Fruit fly (Drosophila melanogaster) whole organism, embryonic: ENCODE data around the gene Uggt.

Experiments used
- Atf6 ChIP-seq: fragments of 200-800 bp; sonication (Bioruptor generic); IDR thresholded peaks from 2 replicates; pipeline ENCODE4 v1.3.6; 2022; ENCODE audit warnings: missing biosample characterization, missing genetic modification characterization
- Awh ChIP-seq: fragments of 200-800 bp; sonication (Bioruptor generic); IDR thresholded peaks from 2 replicates; pipeline ENCODE4, ENCODE4 v1.3.6; 2022; ENCODE audit warnings: missing biosample characterization, missing genetic modification characterization
- CG10267 ChIP-seq: fragments of 200-800 bp; sonication (Bioruptor generic); optimal IDR thresholded peaks from 2 replicates; lab custom pipeline; 2018; ENCODE audit warnings: missing biosample characterization, mild to moderate bottlenecking, missing genetic modification characterization, moderate library complexity
- CG10654 ChIP-seq: fragments of 200-800 bp; sonication (Bioruptor generic); optimal IDR thresholded peaks from 2 replicates; lab custom pipeline; 2016; ENCODE audit warnings: missing biosample characterization, missing genetic modification characterization
- CG11695 ChIP-seq: fragments of 200-800 bp; sonication (Bioruptor generic); IDR thresholded peaks from 3 replicates; pipeline ENCODE4 v1.3.6; 2022; ENCODE audit warnings: missing biosample characterization, missing genetic modification characterization
- CG12391 ChIP-seq: fragments of 200-800 bp; sonication (Bioruptor generic); optimal IDR thresholded peaks from 3 replicates; lab custom pipeline; 2018; ENCODE audit warnings: missing biosample characterization, mild to moderate bottlenecking, missing genetic modification characterization, moderate library complexity
- CG13775 ChIP-seq: fragments of 200-800 bp; sonication (Bioruptor generic); optimal IDR thresholded peaks from 3 replicates; lab custom pipeline; 2017; ENCODE audit warnings: missing biosample characterization, mild to moderate bottlenecking, missing genetic modification characterization
- CG15269 ChIP-seq: fragments of 200-800 bp; sonication (Bioruptor generic); optimal IDR thresholded peaks from 2 replicates; lab custom pipeline; 2018; ENCODE audit warnings: missing biosample characterization, mild to moderate bottlenecking, missing genetic modification characterization, moderate library complexity
- CG15601 ChIP-seq: fragments of 200-800 bp; sonication (Bioruptor generic); optimal IDR thresholded peaks from 3 replicates; lab custom pipeline; 2019; ENCODE audit warnings: missing biosample characterization, mild to moderate bottlenecking, missing genetic modification characterization, moderate library complexity
- CG1647 ChIP-seq: fragments of 200-800 bp; sonication (Bioruptor generic); optimal IDR thresholded peaks from 3 replicates; lab custom pipeline; 2016; ENCODE audit warnings: missing biosample characterization, missing genetic modification characterization
- CG17361 ChIP-seq: fragments of 200-800 bp; sonication (Bioruptor generic); IDR thresholded peaks from 3 replicates; pipeline ENCODE4 v1.3.6; 2022; ENCODE audit warnings: missing biosample characterization, missing genetic modification characterization
- CG17802 ChIP-seq: fragments of 200-800 bp; sonication (Bioruptor generic); optimal IDR thresholded peaks from 2 replicates; lab custom pipeline; 2018; ENCODE audit warnings: missing biosample characterization, mild to moderate bottlenecking, missing genetic modification characterization, moderate library complexity
- CG32532 ChIP-seq: fragments of 200-800 bp; sonication (Bioruptor generic); IDR thresholded peaks from 2 replicates; pipeline ENCODE4 v1.3.6; 2022; ENCODE audit warnings: missing biosample characterization, missing genetic modification characterization
- CG34224 ChIP-seq: fragments of 200-800 bp; sonication (Bioruptor generic); IDR thresholded peaks from 3 replicates; pipeline ENCODE4 v1.3.6; 2022; ENCODE audit warnings: missing biosample characterization, missing genetic modification characterization; ENCODE audit not compliant: partially characterized antibody
- CG43689 ChIP-seq: fragments of 200-800 bp; sonication (Bioruptor generic); IDR thresholded peaks from 2 replicates; pipeline ENCODE4 v1.3.6; 2022; ENCODE audit warnings: missing biosample characterization, missing genetic modification characterization
- CG6175 ChIP-seq: fragments of 200-800 bp; sonication (Bioruptor generic); IDR thresholded peaks from 3 replicates; pipeline ENCODE4 v1.3.6; 2022; ENCODE audit warnings: missing biosample characterization, missing genetic modification characterization
- CG7786 ChIP-seq: fragments of 200-800 bp; sonication (Bioruptor generic); optimal IDR thresholded peaks from 2 replicates; lab custom pipeline; 2016; ENCODE audit warnings: missing biosample characterization, missing genetic modification characterization
- CG9437 ChIP-seq: fragments of 200-800 bp; sonication (Bioruptor generic); optimal IDR thresholded peaks from 2 replicates; lab custom pipeline; 2018; ENCODE audit warnings: missing biosample characterization, mild to moderate bottlenecking, missing genetic modification characterization
- CG9876 ChIP-seq: fragments of 200-800 bp; sonication (Bioruptor generic); optimal IDR thresholded peaks from 2 replicates; lab custom pipeline; 2016; ENCODE audit warnings: missing biosample characterization, missing genetic modification characterization
- CG9932 ChIP-seq: fragments of 200-800 bp; sonication (Bioruptor generic); IDR thresholded peaks from 2 replicates; pipeline ENCODE4 v1.3.6; 2022; ENCODE audit warnings: missing biosample characterization, missing genetic modification characterization
- Camta ChIP-seq: fragments of 200-800 bp; sonication (Bioruptor generic); optimal IDR thresholded peaks from 2 replicates; lab custom pipeline; 2016; ENCODE audit warnings: missing biosample characterization, missing genetic modification characterization
- Dref ChIP-seq: fragments of 200-800 bp; sonication (Bioruptor generic); IDR thresholded peaks from 2 replicates; pipeline ENCODE4 v1.3.6; 2022; ENCODE audit warnings: missing biosample characterization, missing genetic modification characterization
- Drgx ChIP-seq: fragments of 200-800 bp; sonication (Bioruptor generic); IDR thresholded peaks from 2 replicates; pipeline ENCODE4 v1.3.6; 2022; ENCODE audit warnings: missing biosample characterization, missing genetic modification characterization
- H2.0 ChIP-seq: fragments of 200-800 bp; sonication (Bioruptor generic); IDR thresholded peaks from 2 replicates; pipeline ENCODE4 v1.3.6; 2022; ENCODE audit warnings: missing biosample characterization, missing genetic modification characterization
- Hmx ChIP-seq: fragments of 200-800 bp; sonication (Bioruptor generic); optimal IDR thresholded peaks from 2 replicates; lab custom pipeline; 2016; ENCODE audit warnings: missing biosample characterization, missing genetic modification characterization
- Hr78 ChIP-seq, 2 experiments: fragments of 200-800 bp in 1 of 2; fragments of >200 bp in 1 of 2; sonication (Bioruptor generic) in 1 of 2; optimal IDR thresholded peaks; 2 replicates each; lab custom pipeline; 2017 to 2019; ENCODE audit warnings: missing biosample characterization in 2 of 2, missing genetic modification characterization in 2 of 2, mild to moderate bottlenecking in 1 of 2, moderate library complexity in 1 of 2
- Max ChIP-seq: fragments of 200-800 bp; sonication (Bioruptor generic); optimal IDR thresholded peaks from 2 replicates; lab custom pipeline; 2016; ENCODE audit warnings: missing biosample characterization, mild to moderate bottlenecking, missing genetic modification characterization
- Oli ChIP-seq: fragments of 200-800 bp; sonication (Bioruptor generic); optimal IDR thresholded peaks from 2 replicates; lab custom pipeline; 2018; ENCODE audit warnings: missing biosample characterization, mild to moderate bottlenecking, missing genetic modification characterization, moderate library complexity
- bigmax ChIP-seq: fragments of 200-800 bp; sonication (Bioruptor generic); optimal IDR thresholded peaks from 2 replicates; lab custom pipeline; 2018; ENCODE audit warnings: missing biosample characterization, mild to moderate bottlenecking, missing genetic modification characterization
- dmrt99B ChIP-seq: fragments of 200-800 bp; sonication (Bioruptor generic); optimal IDR thresholded peaks from 2 replicates; lab custom pipeline; 2018; ENCODE audit warnings: missing biosample characterization, mild to moderate bottlenecking, missing genetic modification characterization, moderate library complexity
- en ChIP-seq: fragments of 200-800 bp; sonication (Bioruptor generic); optimal IDR thresholded peaks from 2 replicates; lab custom pipeline; 2016; ENCODE audit warnings: missing biosample characterization, missing genetic modification characterization
- eyg ChIP-seq: fragments of 200-800 bp; sonication (Bioruptor generic); optimal IDR thresholded peaks from 3 replicates; lab custom pipeline; 2016; ENCODE audit warnings: missing biosample characterization, missing genetic modification characterization
- fd96Cb ChIP-seq: fragments of 200-800 bp; sonication (Bioruptor generic); optimal IDR thresholded peaks from 2 replicates; lab custom pipeline; 2018; ENCODE audit warnings: missing biosample characterization, mild to moderate bottlenecking, missing genetic modification characterization, moderate library complexity
- gcm ChIP-seq: fragments of 200-800 bp; sonication (Bioruptor generic); optimal IDR thresholded peaks from 2 replicates; lab custom pipeline; 2019; ENCODE audit warnings: missing biosample characterization, mild to moderate bottlenecking, missing genetic modification characterization, moderate library complexity
- gfzf ChIP-seq: fragments of 200-800 bp; sonication (Bioruptor generic); optimal IDR thresholded peaks from 2 replicates; lab custom pipeline; 2016; ENCODE audit warnings: missing biosample characterization, mild to moderate bottlenecking, missing genetic modification characterization, moderate library complexity
- gsb-n ChIP-seq: fragments of 200-800 bp; sonication (Bioruptor generic); optimal IDR thresholded peaks from 3 replicates; lab custom pipeline; 2018; ENCODE audit warnings: missing biosample characterization, mild to moderate bottlenecking, missing genetic modification characterization
- luna ChIP-seq: fragments of 200-800 bp; sonication (Bioruptor generic); optimal IDR thresholded peaks from 2 replicates; lab custom pipeline; 2016; ENCODE audit warnings: missing biosample characterization, missing genetic modification characterization
- nmo ChIP-seq: fragments of 200-800 bp; sonication (Bioruptor generic); optimal IDR thresholded peaks from 2 replicates; lab custom pipeline; 2018; ENCODE audit warnings: missing biosample characterization, mild to moderate bottlenecking, missing genetic modification characterization, moderate library complexity
- nom ChIP-seq: fragments of 200-800 bp; sonication (Bioruptor generic); optimal IDR thresholded peaks from 2 replicates; lab custom pipeline; 2017; ENCODE audit warnings: missing biosample characterization, missing genetic modification characterization, mild to moderate bottlenecking, moderate library complexity, missing genetic modification reagents
- pb ChIP-seq: fragments of 200-800 bp; sonication (Bioruptor generic); optimal IDR thresholded peaks from 3 replicates; lab custom pipeline; 2016; ENCODE audit warnings: missing biosample characterization, missing genetic modification characterization
- psq ChIP-seq: fragments of 200-800 bp; sonication (Bioruptor generic); optimal IDR thresholded peaks from 2 replicates; lab custom pipeline; 2017; ENCODE audit warnings: missing biosample characterization, missing genetic modification characterization
- pum ChIP-seq: fragments of 200-800 bp; sonication (Bioruptor generic); optimal IDR thresholded peaks from 2 replicates; lab custom pipeline; 2016; ENCODE audit warnings: missing biosample characterization, missing genetic modification characterization
- scrt ChIP-seq: fragments of 200-800 bp; sonication (Bioruptor generic); optimal IDR thresholded peaks from 2 replicates; lab custom pipeline; 2018; ENCODE audit warnings: missing biosample characterization, mild to moderate bottlenecking, missing genetic modification characterization, moderate library complexity
- sens-2 ChIP-seq: fragments of 200-800 bp; sonication (Bioruptor generic); IDR thresholded peaks from 2 replicates; pipeline ENCODE4 v1.3.6; 2022; ENCODE audit warnings: missing biosample characterization, missing genetic modification characterization
- tin ChIP-seq: fragments of 200-800 bp; sonication (Bioruptor generic); optimal IDR thresholded peaks from 3 replicates; lab custom pipeline; 2016; ENCODE audit warnings: missing biosample characterization, missing genetic modification characterization
- tll ChIP-seq, 2 experiments: fragments of 200-800 bp in 1 of 2; fragments of >200 bp in 1 of 2; sonication (Bioruptor generic) in 1 of 2; optimal IDR thresholded peaks; 2 replicates each; lab custom pipeline; 2017 to 2019; ENCODE audit warnings: missing biosample characterization in 2 of 2, missing genetic modification characterization in 2 of 2, mild to moderate bottlenecking in 1 of 2, moderate library complexity in 1 of 2
- trh ChIP-seq: fragments of 200-800 bp; sonication (Bioruptor generic); optimal IDR thresholded peaks from 2 replicates; lab custom pipeline; 2016; ENCODE audit warnings: missing biosample characterization, missing genetic modification characterization
- tx ChIP-seq: fragments of 200-800 bp; sonication (Bioruptor generic); optimal IDR thresholded peaks from 2 replicates; lab custom pipeline; 2016; ENCODE audit warnings: missing biosample characterization, missing genetic modification characterization

The Uggt gene

DNA sequence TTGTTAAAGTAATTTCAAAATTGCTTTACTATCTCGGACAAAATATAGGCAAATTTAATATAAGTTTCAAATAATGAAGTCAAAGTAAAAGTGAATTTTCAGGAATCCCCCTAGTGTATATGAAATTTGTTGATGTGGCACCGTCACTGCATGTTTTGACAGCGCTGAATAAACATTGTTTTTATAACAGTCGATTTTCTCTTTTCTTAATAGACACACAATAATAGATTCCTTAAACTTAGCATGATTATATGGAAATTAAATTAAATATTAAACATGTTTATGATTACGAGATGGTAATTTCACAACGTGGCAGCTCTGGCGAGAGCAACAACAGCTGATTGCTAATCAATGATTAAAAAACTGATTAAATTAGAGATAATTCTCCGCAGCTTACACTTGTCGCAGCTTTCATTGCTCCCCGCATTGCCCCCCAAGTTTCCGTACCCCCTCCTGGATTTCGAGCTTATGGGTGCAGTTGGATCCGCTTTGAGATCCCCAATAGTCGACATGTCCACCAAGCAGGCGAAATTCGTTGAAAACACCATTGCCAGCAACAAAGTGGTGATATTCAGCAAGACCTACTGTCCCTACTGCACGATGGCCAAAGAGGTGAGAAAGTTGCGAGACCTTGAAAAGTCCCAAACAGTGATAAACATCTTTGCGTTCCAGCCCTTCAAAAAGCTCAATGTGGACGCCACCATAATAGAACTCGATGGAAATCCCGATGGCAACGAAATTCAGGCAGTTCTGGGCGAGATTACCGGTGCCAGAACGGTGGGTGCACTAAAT, 3.3 kb upstream of the Uggt start, which contains the start of gene Grx1 (continued):
- TF ChIP-seq tin (GFP tag; lab: Kevin White, UChicago): peak; percentile 59
- peak; percentile 62 for TF ChIP-seq CG10267 (tag; lab: Kevin White, UChicago)
- TF ChIP-seq CG9932 (GFP tag; lab: Robert Waterston, UW): peak; percentile 46; the same call in 1 of the 2 replicates
- peak; percentile 54 for TF ChIP-seq gsb-n (tag; lab: Kevin White, UChicago)
- peak; percentile 75 for TF ChIP-seq CG15269 (tag; lab: Kevin White, UChicago)
- peak; percentile 34 for TF ChIP-seq CG1647 (GFP tag; lab: Kevin White, UChicago)
- TF ChIP-seq gfzf: peak; percentile 5
- TF ChIP-seq luna (GFP tag; lab: Kevin White, UChicago): no peak
- peak; percentile 77 for TF ChIP-seq CG12391
- TF ChIP-seq CG17361 (GFP tag; lab: Robert Waterston, UW): peak; percentile 71; the same call in 2 of the 3 replicates
- TF ChIP-seq eyg (GFP tag; lab: Kevin White, UChicago): no peak
- peak; percentile 81 for TF ChIP-seq CG17802 (tag; lab: Kevin White, UChicago)
- TF ChIP-seq Oli (tag; lab: Kevin White, UChicago): peak; percentile 22
- TF ChIP-seq CG13775: peak; percentile 53
- no peak for TF ChIP-seq en (GFP tag; lab: Kevin White, UChicago)
- no peak for TF ChIP-seq trh (GFP tag; lab: Kevin White, UChicago)
- no peak for TF ChIP-seq Dref (GFP tag; lab: Robert Waterston, UW)
- no peak for TF ChIP-seq Atf6 (GFP tag; lab: Robert Waterston, UW)
- no peak for TF ChIP-seq bigmax (GFP tag; lab: Kevin White, UChicago)
- TF ChIP-seq Drgx: peak; percentile 34; the same call in 1 of the 2 replicates
- TF ChIP-seq CG10654 (GFP tag; lab: Kevin White, UChicago): no peak
- peak in 1 of 2 experiments; percentile 45 for TF ChIP-seq tll (GFP tag; optimal IDR thresholded peaks at IDR 0.05; lab: Kevin White, UChicago)
- no peak for TF ChIP-seq Hr78 (GFP tag; optimal IDR thresholded peaks at IDR 0.05; lab: Kevin White, UChicago)
- peak; percentile 32 for TF ChIP-seq fd96Cb (tag; lab: Kevin White, UChicago)
- TF ChIP-seq psq (GFP tag; lab: Kevin White, UChicago): no peak
- TF ChIP-seq CG7786: peak; percentile 40
- peak; percentile 37 for TF ChIP-seq CG9437 (GFP tag; lab: Kevin White, UChicago)
- TF ChIP-seq Hmx (GFP tag; lab: Kevin White, UChicago): peak; percentile 33
- no peak for TF ChIP-seq CG9876 (GFP tag; lab: Kevin White, UChicago)
- peak; percentile 55 for TF ChIP-seq gcm (GFP tag; lab: Kevin White, UChicago)
- peak; percentile 54 for TF ChIP-seq CG15601 (tag; lab: Kevin White, UChicago)
- TF ChIP-seq Awh (GFP tag; lab: Robert Waterston, UW): peak; percentile 22; the same call in 1 of the 2 replicates
- TF ChIP-seq Max (GFP tag; lab: Kevin White, UChicago): peak; percentile 62
- peak; percentile 53 for TF ChIP-seq dmrt99B (tag; lab: Kevin White, UChicago)
- TF ChIP-seq CG43689 (GFP tag; lab: Robert Waterston, UW): no peak
- TF ChIP-seq Camta (GFP tag; lab: Kevin White, UChicago): peak; percentile 21
- no peak for TF ChIP-seq pb (GFP tag; lab: Kevin White, UChicago)
- peak; percentile 7; the same call in 1 of the 3 replicates for TF ChIP-seq CG34224
- peak; percentile 56 for TF ChIP-seq nmo
- peak; percentile 65 for TF ChIP-seq scrt
- TF ChIP-seq CG6175 (GFP tag; lab: Robert Waterston, UW): no peak
- TF ChIP-seq nom: peak; percentile 11
- peak; percentile 9 for TF ChIP-seq tx
- peak; percentile 45; the same call in 1 of the 2 replicates for TF ChIP-seq CG32532 (GFP tag; lab: Robert Waterston, UW)
- no peak; the same call in 2 of the 3 replicates for TF ChIP-seq CG11695
- TF ChIP-seq pum (GFP tag; lab: Kevin White, UChicago): peak; percentile 7
- TF ChIP-seq sens-2: no peak
- TF ChIP-seq H2.0: 0 out of 2 replicates have a peak, but pooled peaks have one; percentile 20
